Worm (Caenorhabditis elegans) whole organism, L4/young adult: ENCODE results near the gene R07E5.15.

Source experiments
- W03F9.2 ChIP-seq: fragments of 150-350 bp; optimal IDR thresholded peaks from 2 replicates; lab custom pipeline; 2014; ENCODE audit warnings: missing biosample characterization, missing genetic modification characterization
- dao-5 ChIP-seq: sonication (generic microtip); optimal IDR thresholded peaks from 2 replicates; lab custom pipeline; 2016; ENCODE audit warnings: missing genotype, missing genetic modification characterization, moderate library complexity, missing compliant biosample characterization

DNA sequence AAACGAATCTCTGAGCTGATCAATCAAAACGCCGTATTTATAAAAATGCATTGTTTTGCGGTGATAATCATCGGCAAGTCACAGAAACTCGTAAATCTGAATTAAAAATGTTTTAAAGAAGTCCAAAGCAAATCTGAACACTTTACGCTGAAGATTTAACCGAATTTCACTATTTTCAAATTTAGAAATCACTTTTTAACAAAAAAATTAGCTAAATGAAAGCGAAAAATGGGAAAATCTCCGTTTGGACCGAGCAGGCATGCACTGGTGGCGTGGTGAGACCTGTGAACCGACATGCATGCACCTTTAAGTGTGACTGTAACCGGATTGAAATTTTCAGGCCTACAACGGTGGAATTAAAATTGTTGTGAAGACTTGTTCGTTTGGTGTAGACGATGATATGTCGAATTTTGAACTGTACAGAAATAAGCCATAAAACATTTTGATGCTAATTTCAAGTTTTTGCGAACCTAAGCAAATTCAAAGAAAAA lies 38.3 kb downstream of the R07E5.15 start, which contains the start of gene C28A5.2:
- TF ChIP-seq dao-5 (tag; lab: Kevin White, UChicago): no peak
- no peak for TF ChIP-seq W03F9.2 (tag; lab: Kevin White, UChicago)
